Fruit fly (Drosophila melanogaster) ovary, adult (tissue): ENCODE results near the gene eIF4EHP.

Source experiments
- CG17801 ChIP-seq: fragments of 200-800 bp; optimal IDR thresholded peaks from 2 replicates; lab custom pipeline; 2019; ENCODE audit warnings: missing biosample characterization, mild to moderate bottlenecking, missing genetic modification characterization, moderate library complexity; ENCODE audit not compliant: partially characterized antibody

Gene eIF4EHP

dm6 chr3R:24092590-24093151 is 16.1 kb downstream of the eIF4EHP start:
- TF ChIP-seq CG17801 (GFP tag; lab: Kevin White, UChicago), result no peak

DNA sequence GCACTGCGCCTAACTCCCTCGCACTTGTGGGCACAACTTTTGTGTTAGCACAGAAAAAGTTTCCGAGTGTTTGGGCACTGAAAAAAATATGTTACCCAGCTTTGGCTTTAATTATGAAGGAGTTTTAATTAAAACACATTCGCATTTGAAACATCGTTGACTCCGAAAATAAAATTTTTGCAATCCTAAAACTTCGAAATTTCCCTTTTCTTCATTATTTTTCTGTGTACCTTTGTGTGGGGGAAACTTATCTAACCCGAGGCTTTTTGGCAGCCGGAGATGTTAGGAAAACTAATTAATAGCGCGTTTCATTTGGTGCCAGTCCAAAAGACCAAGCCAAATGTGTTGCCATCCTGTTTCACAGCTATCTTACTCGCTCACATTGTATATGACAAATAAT is 17.1 kb downstream of the eIF4EHP start:
- TF ChIP-seq CG17801 (GFP tag; lab: Kevin White, UChicago), result no peak

DNA sequence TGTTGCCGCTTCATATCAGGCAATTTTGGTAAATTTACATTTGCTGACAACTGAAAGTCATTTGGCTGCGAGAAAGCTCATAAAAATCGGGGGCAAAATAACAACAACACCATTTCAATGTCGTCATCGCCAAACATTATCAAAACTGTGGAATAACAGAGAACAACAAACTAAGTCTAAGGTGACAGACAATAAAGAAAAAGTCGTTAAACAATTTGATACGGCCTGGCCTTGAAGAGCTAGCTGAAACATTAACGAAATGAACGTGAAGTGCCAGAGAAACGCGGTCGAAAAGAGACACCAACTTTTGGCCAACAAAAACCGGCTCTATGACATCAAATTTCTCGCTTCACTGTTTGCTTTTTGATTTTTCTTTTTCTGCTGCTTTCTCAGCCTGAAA is 18.6 kb downstream of the eIF4EHP start:
- TF ChIP-seq CG17801 (GFP tag; lab: Kevin White, UChicago), result no peak

dm6 chr3R:24084975-24085374 is 23.8 kb downstream of the eIF4EHP start:
- no peak for TF ChIP-seq CG17801 (GFP tag; lab: Kevin White, UChicago)

DNA sequence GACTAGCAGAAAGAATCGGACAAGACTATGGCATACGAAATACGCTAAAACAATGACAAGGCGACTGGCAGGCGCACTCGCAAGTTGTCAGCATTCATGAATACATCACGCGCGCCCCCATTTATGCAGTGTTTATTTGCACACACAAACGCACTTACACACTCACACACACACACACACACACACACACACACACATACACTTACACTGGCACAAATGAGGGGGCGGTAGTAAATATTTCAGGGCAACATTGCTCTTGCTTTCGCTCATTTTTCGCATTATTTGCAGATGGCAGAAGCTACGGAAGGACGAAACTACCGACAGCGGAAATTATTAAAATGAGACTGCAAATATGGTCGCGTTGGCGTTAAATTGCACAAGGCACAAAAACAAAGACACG is 29.1 kb downstream of the eIF4EHP start:
- no peak for TF ChIP-seq CG17801 (GFP tag; lab: Kevin White, UChicago)

DNA sequence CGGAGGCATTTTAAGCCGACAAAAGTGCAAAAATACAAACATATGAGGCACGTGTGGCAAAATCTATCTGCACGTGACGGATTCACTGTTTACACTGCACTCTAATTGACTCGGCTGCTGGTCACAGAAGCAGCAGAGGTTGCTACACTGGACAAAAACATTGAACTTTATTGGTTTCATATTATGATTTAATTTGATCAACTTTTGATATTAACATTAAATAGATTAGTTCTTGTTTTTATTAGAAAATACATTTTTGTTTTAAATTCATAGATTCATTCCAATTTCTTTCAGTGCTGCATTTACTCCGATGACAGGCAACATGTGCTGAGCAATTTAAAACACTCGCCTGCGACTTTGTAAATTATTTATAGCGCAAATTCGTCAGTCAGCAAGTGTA is 29.6 kb downstream of the eIF4EHP start:
- TF ChIP-seq CG17801 (GFP tag; lab: Kevin White, UChicago), result peak; percentile 60

- TF ChIP-seq CG17801 (GFP tag; lab: Kevin White, UChicago), result no peak
Observed at dm6 chr3R:24073703-24074102, 35.1 kb downstream of the eIF4EHP start.

DNA sequence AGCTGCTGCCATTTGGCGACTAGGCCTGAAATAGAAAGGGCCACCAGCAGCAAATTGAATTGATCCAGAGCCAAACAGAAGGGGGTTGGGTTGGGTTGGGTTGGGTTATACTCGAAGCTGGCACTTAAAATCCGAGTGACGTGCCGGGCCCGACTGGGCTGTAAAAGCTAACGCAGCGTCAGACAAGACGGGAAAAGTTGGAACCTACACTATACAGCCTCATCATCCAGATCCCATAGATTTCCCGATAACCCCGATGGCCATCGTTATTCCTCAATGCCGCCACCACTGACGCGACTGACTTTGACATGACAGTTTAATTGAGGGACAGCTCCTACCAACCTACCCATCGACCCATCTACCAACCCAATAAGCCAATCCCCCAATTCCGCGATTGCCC is 38.8 kb downstream of the eIF4EHP start:
- TF ChIP-seq CG17801 (GFP tag; lab: Kevin White, UChicago), result no peak

- TF ChIP-seq CG17801 (GFP tag; lab: Kevin White, UChicago), result no peak
Observed at dm6 chr3R:24068830-24069229, 39.9 kb downstream of the eIF4EHP start.

dm6 chr3R:24065718-24066117 is 43.0 kb downstream of the eIF4EHP start:
- TF ChIP-seq CG17801 (GFP tag; lab: Kevin White, UChicago), result no peak

DNA sequence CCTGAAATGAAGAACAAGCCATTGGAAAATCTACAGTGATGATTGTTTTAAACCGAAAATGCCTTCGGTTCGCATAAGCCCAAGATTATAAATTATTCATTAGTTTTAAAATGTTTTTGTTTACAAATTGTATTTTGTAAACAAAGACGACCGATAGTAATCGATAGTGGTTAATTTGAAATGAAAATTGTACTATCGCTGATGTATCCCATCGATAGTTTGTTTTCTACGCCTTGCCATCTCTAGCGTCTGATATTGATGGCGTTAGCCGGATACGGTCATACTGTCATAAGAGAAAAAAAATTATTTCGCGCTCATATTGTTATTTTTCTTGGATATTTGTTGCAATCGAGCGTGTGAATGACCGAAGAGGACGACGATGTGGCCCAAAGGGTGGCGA is 50.7 kb downstream of the eIF4EHP start, which contains the start of gene SMC1:
TSS of gene SMC1 (plus strand) at position 247 of the 400 bp plus-strand sequence.
- TF ChIP-seq CG17801 (GFP tag; lab: Kevin White, UChicago), result peak; percentile 48

- peak; percentile 46 for TF ChIP-seq CG17801 (GFP tag; lab: Kevin White, UChicago)
Observed at dm6 chr3R:24057188-24057587, 51.6 kb downstream of the eIF4EHP start, which contains the start of gene Hsp68. Hsp68 (minus strand) TSS chr3R:24057310.

dm6 chr3R:24054227-24054626 is 54.5 kb downstream of the eIF4EHP start, which contains the start of gene CG6000:
CG6000 (plus strand) TSS chr3R:24054391.
- no peak for TF ChIP-seq CG17801 (GFP tag; lab: Kevin White, UChicago)

dm6 chr3R:24053506-24054102 is 55.2 kb downstream of the eIF4EHP start:
- TF ChIP-seq CG17801 (GFP tag; lab: Kevin White, UChicago), result no peak

- peak; percentile 63 for TF ChIP-seq CG17801 (GFP tag; lab: Kevin White, UChicago)
Observed at dm6 chr3R:24051459-24052165, 57.1 kb downstream of the eIF4EHP start.
